Fruit fly (Drosophila melanogaster) S2 (cell line): ENCODE measurements around the gene Sec16.

Experiments
- CG8478 ChIP-seq: fragments of >200 bp; optimal IDR thresholded peaks from 2 replicates; lab custom pipeline; 2018
- CTCF ChIP-seq, 2 experiments: fragments of >200 bp; optimal IDR thresholded peaks; 2 replicates each; lab custom pipeline; 2018

The Sec16 gene

dm6 chrX:12645361-12645760, 49.5 kb downstream of the Sec16 start:
- TF ChIP-seq CG8478 (lab: Kevin White, UChicago) (no peak), CTCF (optimal IDR thresholded peaks at IDR 0.05; lab: Kevin White, UChicago) (no peak)

dm6 chrX:12651613-12652012, 55.8 kb downstream of the Sec16 start:
- TF ChIP-seq CTCF (optimal IDR thresholded peaks at IDR 0.05; lab: Kevin White, UChicago) (no peak), CG8478 (lab: Kevin White, UChicago) (no peak)

- TF ChIP-seq CTCF (optimal IDR thresholded peaks at IDR 0.05; lab: Kevin White, UChicago) (peak; percentile 9 to 47), CG8478 (lab: Kevin White, UChicago) (no peak)
These were observed 57.7 kb downstream of the Sec16 start, which contains the start of gene CkIalpha for dm6 chrX:12653574-12653973. CkIalpha (plus strand) TSS chrX:12653626.

dm6 chrX:12654288-12654729, 58.5 kb downstream of the Sec16 start:
- TF ChIP-seq CG8478 (lab: Kevin White, UChicago): no peak
- TF ChIP-seq CTCF (optimal IDR thresholded peaks at IDR 0.05; lab: Kevin White, UChicago): no peak

- no peak for TF ChIP-seq CG8478 (lab: Kevin White, UChicago)
- no peak for TF ChIP-seq CTCF (optimal IDR thresholded peaks at IDR 0.05; lab: Kevin White, UChicago)
These were observed 62.7 kb downstream of the Sec16 start for dm6 chrX:12658400-12658998.

dm6 chrX:12658999-12659560, 63.2 kb downstream of the Sec16 start, which contains the start of gene Tis11:
Tis11 (plus strand) TSS chrX:12659415.
- peak; percentile 72 to 78 for TF ChIP-seq CTCF (optimal IDR thresholded peaks at IDR 0.05; lab: Kevin White, UChicago)
- TF ChIP-seq CG8478 (lab: Kevin White, UChicago): no peak
